Worm (Caenorhabditis elegans) whole organism, midembryonic: ENCODE data around the gene pisy-1.

ENCODE experiments used
- T22C8.4 ChIP-seq: fragments of 200-800 bp; sonication (Bioruptor generic); IDR thresholded peaks from 2 replicates; pipeline ENCODE4 v1.3.6; 2022; ENCODE audit warnings: missing genetic modification characterization, missing compliant biosample characterization
- cog-1 ChIP-seq: sonication (generic microtip); optimal IDR thresholded peaks from 2 replicates; lab custom pipeline; 2016; ENCODE audit warnings: missing genetic modification characterization, missing compliant biosample characterization
- flt-1 ChIP-seq: fragments of 200-800 bp; sonication (Bioruptor generic); IDR thresholded peaks from 2 replicates; pipeline ENCODE4 v1.3.6; 2022; ENCODE audit warnings: missing genetic modification characterization, missing compliant biosample characterization
- klf-2 ChIP-seq: fragments of 200-800 bp; sonication (Bioruptor generic); conservative IDR thresholded peaks from 2 replicates; pipeline ENCODE4 v1.3.6; 2022; ENCODE audit warnings: missing genetic modification reagents, missing genetic modification characterization, missing compliant biosample characterization
- med-1 ChIP-seq: sonication (generic microtip); optimal IDR thresholded peaks from 2 replicates; lab custom pipeline; 2017; ENCODE audit warnings: missing genetic modification characterization, mild to moderate bottlenecking, missing compliant biosample characterization, antibody characterized with exemption, missing genetic modification reagents; ENCODE audit not compliant: insufficient read depth
- ref-1 ChIP-seq: fragments of 200-800 bp; sonication (Bioruptor generic); conservative IDR thresholded peaks from 2 replicates; pipeline ENCODE4 v1.3.6; 2022; ENCODE audit warnings: missing genetic modification reagents, missing genetic modification characterization, missing compliant biosample characterization
- tab-1 ChIP-seq: fragments of 200-800 bp; sonication (Bioruptor generic); IDR thresholded peaks from 2 replicates; pipeline ENCODE4 v1.3.6; 2022; ENCODE audit warnings: missing genetic modification characterization, missing compliant biosample characterization
- ztf-23 ChIP-seq: fragments of 200-800 bp; sonication (Bioruptor generic); IDR thresholded peaks from 2 replicates; pipeline ENCODE4 v1.3.6; 2022; ENCODE audit warnings: missing genetic modification reagents, missing genetic modification characterization, missing compliant biosample characterization
- ztf-29 ChIP-seq: fragments of 200-800 bp; sonication (Bioruptor generic); IDR thresholded peaks from 2 replicates; pipeline ENCODE4 v1.3.6; 2022; ENCODE audit warnings: missing genetic modification reagents, missing genetic modification characterization, missing compliant biosample characterization

The pisy-1 gene

ce11 chrII:12689333-12689732, 48.8 kb downstream of the pisy-1 start:
- TF ChIP-seq flt-1 (GFP tag; lab: Robert Waterston, UW) = no peak
- TF ChIP-seq cog-1 (tag; lab: Kevin White, UChicago) = no peak
- no peak for TF ChIP-seq ztf-23 (GFP tag; lab: Robert Waterston, UW)
- no peak for TF ChIP-seq med-1 (GFP tag; lab: Kevin White, UChicago)
- TF ChIP-seq ztf-29 (GFP tag; lab: Robert Waterston, UW) = no peak
- no peak for TF ChIP-seq T22C8.4 (GFP tag; lab: Robert Waterston, UW)
- TF ChIP-seq ref-1 = no peak
- TF ChIP-seq klf-2 = no peak
- no peak for TF ChIP-seq tab-1 (GFP tag; lab: Robert Waterston, UW)
